Fruit fly (Drosophila melanogaster) whole organism, embryonic: ENCODE measurements around the gene Nepl9.

Experiments
- ATbp ChIP-seq: fragments of 200-800 bp; sonication (Bioruptor generic); optimal IDR thresholded peaks from 2 replicates; lab custom pipeline; 2017; ENCODE audit warnings: missing biosample characterization, mild to moderate bottlenecking, missing genetic modification characterization, missing genetic modification reagents
- BtbVII ChIP-seq: fragments of 200-800 bp; sonication (Bioruptor generic); optimal IDR thresholded peaks from 3 replicates; lab custom pipeline; 2017; ENCODE audit warnings: missing biosample characterization, mild to moderate bottlenecking, missing genetic modification characterization
- CG1024 ChIP-seq: fragments of 200-800 bp; sonication (Bioruptor generic); IDR thresholded peaks from 2 replicates; pipeline ENCODE4 v1.3.6; 2022; ENCODE audit warnings: missing biosample characterization, missing genetic modification characterization
- CG11093 ChIP-seq: fragments of 200-800 bp; sonication (Bioruptor generic); IDR thresholded peaks from 3 replicates; pipeline ENCODE4 v1.3.6; 2022; ENCODE audit warnings: missing biosample characterization, missing genetic modification characterization
- CG11695 ChIP-seq: fragments of 200-800 bp; sonication (Bioruptor generic); IDR thresholded peaks from 3 replicates; pipeline ENCODE4 v1.3.6; 2022; ENCODE audit warnings: missing biosample characterization, missing genetic modification characterization
- CG1529 ChIP-seq: fragments of 200-800 bp; sonication (Bioruptor generic); optimal IDR thresholded peaks from 3 replicates; lab custom pipeline; 2018; ENCODE audit warnings: missing biosample characterization, missing genetic modification characterization
- CG17612 ChIP-seq: fragments of 200-800 bp; sonication (Bioruptor generic); IDR thresholded peaks from 2 replicates; pipeline ENCODE4 v1.3.6; 2022; ENCODE audit warnings: missing biosample characterization, missing genetic modification characterization
- CG18476 ChIP-seq: fragments of 200-800 bp; sonication (Bioruptor generic); optimal IDR thresholded peaks from 2 replicates; lab custom pipeline; 2016; ENCODE audit warnings: missing biosample characterization, mild to moderate bottlenecking, missing genetic modification characterization
- CG2889 ChIP-seq: fragments of 200-800 bp; sonication (Bioruptor generic); IDR thresholded peaks from 3 replicates; pipeline ENCODE4 v1.3.6; 2022; ENCODE audit warnings: missing biosample characterization, missing genetic modification characterization
- CG34224 ChIP-seq: fragments of 200-800 bp; sonication (Bioruptor generic); IDR thresholded peaks from 3 replicates; pipeline ENCODE4 v1.3.6; 2022; ENCODE audit warnings: missing biosample characterization, missing genetic modification characterization; ENCODE audit not compliant: partially characterized antibody
- CG3847 ChIP-seq: fragments of 200-800 bp; sonication (Bioruptor generic); IDR thresholded peaks from 2 replicates; pipeline ENCODE4 v1.3.6; 2022; ENCODE audit warnings: missing biosample characterization, missing genetic modification characterization
- CG8388 ChIP-seq: fragments of 200-800 bp; sonication (Bioruptor generic); optimal IDR thresholded peaks from 2 replicates; lab custom pipeline; 2019; ENCODE audit warnings: missing biosample characterization, mild to moderate bottlenecking, missing genetic modification characterization, moderate library complexity
- CG9609 ChIP-seq: fragments of 200-800 bp; sonication (Bioruptor generic); optimal IDR thresholded peaks from 3 replicates; lab custom pipeline; 2016; ENCODE audit warnings: missing biosample characterization, missing genetic modification characterization
- CG9876 ChIP-seq: fragments of 200-800 bp; sonication (Bioruptor generic); optimal IDR thresholded peaks from 2 replicates; lab custom pipeline; 2016; ENCODE audit warnings: missing biosample characterization, missing genetic modification characterization
- CG9932 ChIP-seq: fragments of 200-800 bp; sonication (Bioruptor generic); IDR thresholded peaks from 2 replicates; pipeline ENCODE4 v1.3.6; 2022; ENCODE audit warnings: missing biosample characterization, missing genetic modification characterization
- Camta ChIP-seq: fragments of 200-800 bp; sonication (Bioruptor generic); optimal IDR thresholded peaks from 2 replicates; lab custom pipeline; 2016; ENCODE audit warnings: missing biosample characterization, missing genetic modification characterization
- D ChIP-seq, 2 experiments: fragments of 200-800 bp in 1 of 2; fragments of >200 bp in 1 of 2; sonication (Bioruptor generic) in 1 of 2; optimal IDR thresholded peaks; 2 replicates in 1 of 2; 3 replicates in 1 of 2; lab custom pipeline; 2017; ENCODE audit warnings: mild to moderate bottlenecking in 1 of 2, missing biosample characterization in 1 of 2, missing genetic modification characterization in 1 of 2, missing genetic modification reagents in 1 of 2
- Dip2 ChIP-seq: fragments of 200-800 bp; sonication (Bioruptor generic); IDR thresholded peaks from 2 replicates; pipeline ENCODE4 v1.3.6; 2022; ENCODE audit warnings: missing biosample characterization, missing genetic modification characterization
- Doc2 ChIP-seq: fragments of 200-800 bp; sonication (Bioruptor generic); IDR thresholded peaks from 2 replicates; pipeline ENCODE4 v1.3.6; 2022; ENCODE audit warnings: missing biosample characterization, missing genetic modification characterization
- Doc3 ChIP-seq: fragments of 200-800 bp; sonication (Bioruptor generic); IDR thresholded peaks from 3 replicates; pipeline ENCODE4 v1.3.6; 2022; ENCODE audit warnings: missing biosample characterization, missing genetic modification characterization; ENCODE audit not compliant: partially characterized antibody
- Elba2 ChIP-seq: fragments of 200-800 bp; sonication (Bioruptor generic); optimal IDR thresholded peaks from 3 replicates; lab custom pipeline; 2016; ENCODE audit warnings: missing biosample characterization, missing genetic modification characterization
- H2.0 ChIP-seq: fragments of 200-800 bp; sonication (Bioruptor generic); IDR thresholded peaks from 2 replicates; pipeline ENCODE4 v1.3.6; 2022; ENCODE audit warnings: missing biosample characterization, missing genetic modification characterization
- Med ChIP-seq: fragments of 200-800 bp; sonication (Bioruptor generic); peaks from one replicate; lab custom pipeline; 2016; ENCODE audit warnings: missing biosample characterization, missing genetic modification characterization, mild to moderate bottlenecking, inconsistent platforms, moderate library complexity
- Meics ChIP-seq: fragments of 200-800 bp; sonication (Bioruptor generic); optimal IDR thresholded peaks from 2 replicates; lab custom pipeline; 2017; ENCODE audit warnings: missing biosample characterization, mild to moderate bottlenecking, missing genetic modification characterization
- Mrtf ChIP-seq: fragments of 200-800 bp; sonication (Bioruptor generic); IDR thresholded peaks from 3 replicates; pipeline ENCODE4 v1.3.6; 2022; ENCODE audit warnings: missing biosample characterization, missing genetic modification characterization
- NC2α ChIP-seq: fragments of 200-800 bp; sonication (Bioruptor generic); optimal IDR thresholded peaks from 2 replicates; lab custom pipeline; 2016; ENCODE audit warnings: missing biosample characterization, missing genetic modification characterization
- NK7.1 ChIP-seq: fragments of 200-800 bp; sonication (Bioruptor generic); optimal IDR thresholded peaks from 3 replicates; lab custom pipeline; 2016; ENCODE audit warnings: missing biosample characterization, missing genetic modification characterization
- Neu2 ChIP-seq: fragments of 200-800 bp; sonication (Bioruptor generic); optimal IDR thresholded peaks from 3 replicates; lab custom pipeline; 2016; ENCODE audit warnings: missing biosample characterization, missing genetic modification characterization, borderline replicate concordance
- Optix ChIP-seq: fragments of 200-800 bp; sonication (Bioruptor generic); IDR thresholded peaks from 3 replicates; pipeline ENCODE4 v1.3.6; 2022; ENCODE audit warnings: missing biosample characterization, missing genetic modification characterization
- Ptx1 ChIP-seq: fragments of 200-800 bp; sonication (Bioruptor generic); IDR thresholded peaks from 2 replicates; pipeline ENCODE4 v1.3.6; 2022; ENCODE audit warnings: missing biosample characterization, missing genetic modification characterization
- Rfx ChIP-seq: fragments of 200-800 bp; sonication (Bioruptor generic); IDR thresholded peaks from 2 replicates; pipeline ENCODE4 v1.3.6; 2022; ENCODE audit warnings: missing biosample characterization, missing genetic modification characterization
- Rx ChIP-seq: fragments of 200-800 bp; sonication (Bioruptor generic); IDR thresholded peaks from 2 replicates; pipeline ENCODE4 v1.3.6; 2022; ENCODE audit warnings: missing biosample characterization, missing genetic modification characterization
- Taf1 ChIP-seq: fragments of 200-800 bp; sonication (Bioruptor generic); IDR thresholded peaks from 2 replicates; pipeline ENCODE4 v1.3.6; 2022; ENCODE audit warnings: missing biosample characterization, missing genetic modification characterization
- Vsx1 ChIP-seq: fragments of 200-800 bp; sonication (Bioruptor generic); optimal IDR thresholded peaks from 2 replicates; lab custom pipeline; 2017; ENCODE audit warnings: missing biosample characterization, mild to moderate bottlenecking, missing genetic modification characterization, missing genetic modification reagents
- ato ChIP-seq: fragments of 200-800 bp; sonication (Bioruptor generic); IDR thresholded peaks from 2 replicates; pipeline ENCODE4 v1.3.6; 2022; ENCODE audit warnings: missing biosample characterization, missing genetic modification characterization; ENCODE audit not compliant: partially characterized antibody
- dmrt99B ChIP-seq: fragments of 200-800 bp; sonication (Bioruptor generic); optimal IDR thresholded peaks from 2 replicates; lab custom pipeline; 2018; ENCODE audit warnings: missing biosample characterization, mild to moderate bottlenecking, missing genetic modification characterization, moderate library complexity
- exex ChIP-seq: fragments of 200-800 bp; sonication (Bioruptor generic); optimal IDR thresholded peaks from 4 replicates; lab custom pipeline; 2018; ENCODE audit warnings: missing biosample characterization, mild to moderate bottlenecking, missing genetic modification characterization, moderate library complexity
- fd102C ChIP-seq: fragments of 200-800 bp; sonication (Bioruptor generic); optimal IDR thresholded peaks from 2 replicates; lab custom pipeline; 2018; ENCODE audit warnings: missing biosample characterization, mild to moderate bottlenecking, missing genetic modification characterization, moderate library complexity
- grau ChIP-seq: fragments of 200-800 bp; optimal IDR thresholded peaks from 3 replicates; lab custom pipeline; 2019; ENCODE audit warnings: missing biosample characterization, mild to moderate bottlenecking, missing genetic modification characterization, moderate library complexity
- lov ChIP-seq, 2 experiments: fragments of 200-800 bp in 1 of 2; fragments of >200 bp in 1 of 2; sonication (Bioruptor generic) in 1 of 2; IDR thresholded peaks in 1 of 2; optimal IDR thresholded peaks in 1 of 2; 2 replicates in 1 of 2; 3 replicates in 1 of 2; pipeline versions ENCODE4 v1.3.6 to Lab custom; 2017 to 2022; ENCODE audit warnings: missing biosample characterization in 1 of 2, missing genetic modification characterization in 1 of 2
- mirr ChIP-seq: fragments of 200-800 bp; sonication (Bioruptor generic); optimal IDR thresholded peaks from 3 replicates; lab custom pipeline; 2018; ENCODE audit warnings: missing biosample characterization, mild to moderate bottlenecking, missing genetic modification characterization
- nau ChIP-seq: fragments of 200-800 bp; sonication (Bioruptor generic); optimal IDR thresholded peaks from 3 replicates; lab custom pipeline; 2017; ENCODE audit warnings: missing biosample characterization, mild to moderate bottlenecking, missing genetic modification characterization, missing genetic modification reagents
- p53 ChIP-seq: fragments of 200-800 bp; sonication (Bioruptor generic); optimal IDR thresholded peaks from 2 replicates; lab custom pipeline; 2016; ENCODE audit warnings: missing biosample characterization, missing genetic modification characterization
- pb ChIP-seq: fragments of 200-800 bp; sonication (Bioruptor generic); optimal IDR thresholded peaks from 3 replicates; lab custom pipeline; 2016; ENCODE audit warnings: missing biosample characterization, missing genetic modification characterization
- peb ChIP-seq: fragments of 200-800 bp; sonication (Bioruptor generic); IDR thresholded peaks from 2 replicates; pipeline ENCODE4 v1.3.6; 2022; ENCODE audit warnings: missing biosample characterization, missing genetic modification characterization
- pros ChIP-seq: fragments of 200-800 bp; sonication (Bioruptor generic); optimal IDR thresholded peaks from 3 replicates; lab custom pipeline; 2019; ENCODE audit warnings: missing biosample characterization, mild to moderate bottlenecking, missing genetic modification characterization, moderate library complexity
- row ChIP-seq: fragments of 200-800 bp; sonication (Bioruptor generic); IDR thresholded peaks from 3 replicates; pipeline ENCODE4 v1.3.6; 2022; ENCODE audit warnings: missing biosample characterization, missing genetic modification characterization
- run ChIP-seq: fragments of 200-800 bp; sonication (Bioruptor generic); optimal IDR thresholded peaks from 3 replicates; lab custom pipeline; 2018; ENCODE audit warnings: missing biosample characterization, mild to moderate bottlenecking, missing genetic modification characterization
- sd ChIP-seq: fragments of 200-800 bp; sonication (Bioruptor generic); optimal IDR thresholded peaks from 3 replicates; lab custom pipeline; 2018; ENCODE audit warnings: missing biosample characterization, mild to moderate bottlenecking, missing genetic modification characterization, moderate library complexity
- sisA ChIP-seq: fragments of 200-800 bp; sonication (Bioruptor generic); IDR thresholded peaks from 2 replicates; pipeline ENCODE4 v1.3.6; 2022; ENCODE audit warnings: missing biosample characterization, missing genetic modification characterization

Gene Nepl9

dm6 chr2L:16817421-16818101 lies 19.5 kb downstream of the Nepl9 start (continued):
- TF ChIP-seq CG1529 (GFP tag; lab: Kevin White, UChicago) (no peak), NC2α (GFP tag; lab: Kevin White, UChicago) (no peak), ato (no peak), dmrt99B (tag; lab: Kevin White, UChicago) (peak; percentile 6), CG3847 (GFP tag; lab: Robert Waterston, UW) (no peak), CG18476 (GFP tag; lab: Kevin White, UChicago) (no peak), Optix (GFP tag; lab: Robert Waterston, UW) (no peak), sisA (GFP tag; lab: Robert Waterston, UW) (peak; percentile 6; the same call in 1 of the 2 replicates), Camta (peak; percentile 3), NK7.1 (GFP tag; lab: Kevin White, UChicago) (peak; percentile 21), D (optimal IDR thresholded peaks at IDR 0.05; lab: Kevin White, UChicago) (no peak), D (GFP tag; optimal IDR thresholded peaks at IDR 0.05; lab: Kevin White, UChicago) (no peak), CG17612 (no peak), Rfx (GFP tag; lab: Robert Waterston, UW) (peak; percentile 70), exex (tag; lab: Kevin White, UChicago) (peak; percentile 31), Meics (GFP tag; lab: Kevin White, UChicago) (no peak), Mrtf (GFP tag; lab: Robert Waterston, UW) (no peak), Rx (GFP tag; lab: Robert Waterston, UW) (no peak), Doc3 (no peak), CG9876 (no peak), BtbVII (GFP tag; lab: Kevin White, UChicago) (peak; percentile 36), CG2889 (GFP tag; lab: Robert Waterston, UW) (no peak), CG34224 (GFP tag; lab: Robert Waterston, UW) (no peak), fd102C (GFP tag; lab: Kevin White, UChicago) (no peak), Med (GFP tag; lab: Kevin White, UChicago) (peak; percentile 91), pb (no peak), CG11695 (GFP tag; lab: Robert Waterston, UW) (no peak), sd (tag; lab: Kevin White, UChicago) (peak; percentile 86), Ptx1 (GFP tag; lab: Robert Waterston, UW) (peak; percentile 48), pros (GFP tag; lab: Kevin White, UChicago) (no peak), nau (no peak), row (GFP tag; lab: Robert Waterston, UW) (peak; percentile 37; the same call in 2 of the 3 replicates), CG8388 (GFP tag; lab: Kevin White, UChicago) (peak; percentile 5), Elba2 (no peak), Vsx1 (GFP tag; lab: Kevin White, UChicago) (no peak), Dip2 (GFP tag; lab: Robert Waterston, UW) (no peak), Taf1 (GFP tag; lab: Robert Waterston, UW) (no peak), CG9609 (peak; percentile 8), CG9932 (peak; percentile 57), p53 (GFP tag; lab: Kevin White, UChicago) (no peak), CG11093 (GFP tag; lab: Robert Waterston, UW) (no peak), ATbp (GFP tag; lab: Kevin White, UChicago) (no peak), mirr (no peak), lov (optimal IDR thresholded peaks at IDR 0.05; lab: Kevin White, UChicago) (no peak), lov (GFP tag; IDR thresholded peaks at IDR 0.05; lab: Robert Waterston, UW) (no peak), run (no peak), grau (tag; lab: Kevin White, UChicago) (peak; percentile 89), CG1024 (GFP tag; lab: Robert Waterston, UW) (no peak), Doc2 (GFP tag; lab: Robert Waterston, UW) (no peak), Neu2 (GFP tag; lab: Kevin White, UChicago) (no peak), peb (GFP tag; lab: Robert Waterston, UW) (no peak), H2.0 (GFP tag; lab: Robert Waterston, UW) (no peak)
